Fruit fly (Drosophila melanogaster) whole organism, larva: ENCODE data around the gene AP-1mu.

ENCODE experiments used
- noc ChIP-seq: fragments of 200-800 bp; sonication (Bioruptor generic); optimal IDR thresholded peaks from 3 replicates; lab custom pipeline; 2019; ENCODE audit warnings: missing biosample characterization, mild to moderate bottlenecking, missing genetic modification characterization, moderate library complexity

AP-1mu gene

DNA sequence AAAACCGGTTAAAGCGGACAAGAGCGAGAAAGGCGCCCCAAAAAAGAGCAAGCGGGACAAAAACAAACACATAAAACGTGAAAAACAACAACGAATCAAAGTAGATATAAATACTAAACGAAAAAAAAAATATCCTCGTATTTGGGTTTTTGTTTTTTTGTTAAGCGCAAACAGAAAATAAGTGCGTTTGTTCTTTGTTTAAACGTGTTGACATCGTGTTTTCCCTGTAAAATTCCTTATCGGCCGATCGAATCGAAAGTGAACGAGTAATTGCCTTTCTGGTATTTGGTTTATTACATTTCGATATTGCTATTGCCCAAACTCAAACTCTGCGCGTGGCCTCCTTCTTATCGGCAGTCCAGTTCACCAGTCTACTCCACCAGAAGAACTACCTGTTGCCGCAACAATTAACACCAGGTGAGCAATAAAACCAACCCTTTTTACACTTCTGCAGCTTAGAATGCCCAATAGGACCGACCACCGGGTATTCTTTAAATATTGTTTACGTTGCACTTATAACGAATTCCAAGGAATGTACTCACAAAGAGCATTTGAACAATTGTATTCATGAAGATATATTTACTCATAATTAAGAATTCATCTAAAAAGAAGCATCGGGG is 32.6 kb upstream of the AP-1mu start:
- TF ChIP-seq noc: no peak

dm6 chr3R:9590952-9591532 is 31.7 kb upstream of the AP-1mu start, which contains the start of the genes bocks and CG8312:
bocks (minus strand) TSS chr3R:9591002.
CG8312 (plus strand) TSS chr3R:9591309.
- TF ChIP-seq noc: peak; percentile 67

DNA sequence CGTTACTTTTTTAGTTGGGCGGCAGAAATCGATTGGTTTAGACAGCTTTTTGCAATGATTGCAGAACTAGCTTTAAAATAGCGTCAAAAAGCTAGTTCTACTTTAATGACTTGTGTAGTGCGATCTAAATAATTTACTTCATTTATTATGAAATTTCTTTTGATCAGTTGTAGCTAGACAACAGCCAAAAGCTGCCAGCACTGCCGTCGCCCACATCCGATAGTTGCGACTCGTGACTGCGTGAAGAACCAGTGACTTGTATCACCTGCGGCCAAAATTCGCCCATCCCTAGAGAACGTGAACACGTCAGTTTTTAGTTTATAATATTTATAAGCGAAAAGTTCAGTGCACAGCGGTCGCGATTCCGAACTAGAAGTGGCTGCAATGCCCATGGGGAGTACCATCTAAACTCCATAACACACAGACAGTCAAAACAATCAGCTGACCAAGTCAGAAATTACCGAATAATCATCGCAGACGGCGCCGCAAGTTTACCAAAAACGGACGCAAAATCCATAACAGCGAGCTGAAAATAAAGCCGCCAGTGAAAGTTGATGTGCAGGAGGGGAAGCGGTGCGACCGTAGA is 27.4 kb upstream of the AP-1mu start, which contains the start of gene P58IPK:
Gene P58IPK, plus strand, starts transcription at position 280 of the 586 bp plus-strand sequence.
- peak; percentile 3 for TF ChIP-seq noc

DNA sequence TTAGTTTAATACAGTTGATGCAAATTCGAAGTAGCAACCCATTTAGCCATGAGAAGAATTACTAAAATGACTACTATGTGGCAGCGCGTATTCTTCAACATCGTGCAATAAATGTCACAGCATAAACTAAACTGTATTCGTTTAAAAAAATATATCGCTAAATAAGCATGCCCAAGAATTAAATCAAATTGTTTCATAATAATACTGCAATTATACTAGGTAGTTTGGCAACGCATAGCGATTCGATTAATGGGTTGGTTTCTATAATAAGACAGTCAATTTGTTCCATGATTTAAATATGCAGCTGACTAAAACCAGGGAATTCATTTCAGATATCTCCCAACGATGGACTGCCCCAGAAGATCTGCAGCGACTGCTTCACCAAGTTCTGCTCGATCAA is 23.8 kb upstream of the AP-1mu start, which contains the start of gene CG33654:
Gene CG33654, minus strand, starts transcription at position 101 of the 400 bp plus-strand sequence.
- TF ChIP-seq noc: no peak

- TF ChIP-seq noc: no peak
These were observed 22.6 kb upstream of the AP-1mu start for dm6 chr3R:9581973-9582372.

DNA sequence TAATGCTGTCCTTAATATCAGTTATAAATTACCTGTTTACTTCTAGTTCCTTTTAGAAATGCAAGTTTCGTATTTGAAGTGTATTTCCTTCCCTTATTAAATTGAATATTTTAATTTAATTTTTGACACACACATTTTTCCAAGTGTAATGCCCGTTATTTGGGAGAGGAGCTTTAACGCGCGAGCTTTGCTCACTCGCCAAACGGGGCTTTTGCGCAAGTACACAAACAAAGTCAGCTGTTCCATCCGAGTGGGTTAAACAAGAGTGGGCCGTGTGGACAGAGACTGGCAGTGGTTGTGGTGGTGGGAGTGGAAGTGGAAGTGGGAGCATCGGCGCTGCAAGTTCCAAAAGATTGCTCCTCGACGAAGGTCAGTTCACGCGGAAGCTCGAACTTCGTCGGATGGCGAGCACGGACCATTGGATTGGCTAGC is 21.8 kb upstream of the AP-1mu start, which contains the start of gene CG8301:
Gene CG8301, plus strand, starts transcription at position 218 of the 432 bp plus-strand sequence.
- peak; percentile 1 for TF ChIP-seq noc

- peak; percentile 89 for TF ChIP-seq noc
These were observed 18.2 kb upstream of the AP-1mu start, which contains the start of the genes Kap-alpha3 and Son for dm6 chr3R:9577382-9578137. Kap-alpha3 (minus strand) TSS chr3R:9577733. Son (plus strand) TSS chr3R:9578042.

DNA sequence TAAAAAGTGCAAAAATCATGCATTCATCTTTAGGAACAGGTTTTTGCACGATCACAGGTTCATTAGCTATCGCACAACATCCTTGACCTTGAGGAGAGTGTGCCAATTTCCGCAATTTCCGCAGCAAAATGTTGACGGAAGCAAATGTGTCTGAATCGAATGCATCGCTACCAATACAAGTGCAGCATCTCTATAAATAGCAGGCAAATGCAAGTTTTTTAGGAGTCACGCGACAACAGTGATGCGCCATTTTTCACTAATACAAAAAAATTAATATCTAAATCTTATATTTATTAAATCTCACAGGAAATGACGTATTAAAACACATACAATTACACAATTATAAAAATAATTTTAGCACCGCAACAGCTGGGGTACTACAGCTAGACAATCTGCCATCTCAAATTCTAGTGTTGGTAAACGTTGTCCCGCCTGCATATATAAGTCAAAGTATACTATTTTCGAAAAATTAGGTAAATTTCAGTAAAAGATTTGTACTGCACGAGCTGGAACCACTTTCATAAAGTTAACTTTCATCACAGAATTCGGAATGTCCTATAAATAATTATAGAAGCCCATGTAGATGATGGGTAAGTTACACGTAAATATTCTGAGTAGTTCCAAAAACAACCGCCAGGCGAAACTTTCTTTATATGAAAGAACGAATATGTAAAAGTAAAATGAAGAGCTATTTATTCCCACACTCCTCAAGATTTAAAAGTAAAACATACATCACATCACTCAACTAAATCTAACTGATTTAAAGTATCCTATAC is 14.7 kb upstream of the AP-1mu start, which contains the start of gene CG9399:
Gene CG9399, minus strand, starts transcription at position 400 of the 776 bp plus-strand sequence.
- peak; percentile 77 for TF ChIP-seq noc

- peak; percentile 43 for TF ChIP-seq noc
These were observed 13.8 kb upstream of the AP-1mu start for dm6 chr3R:9572929-9573811.

DNA sequence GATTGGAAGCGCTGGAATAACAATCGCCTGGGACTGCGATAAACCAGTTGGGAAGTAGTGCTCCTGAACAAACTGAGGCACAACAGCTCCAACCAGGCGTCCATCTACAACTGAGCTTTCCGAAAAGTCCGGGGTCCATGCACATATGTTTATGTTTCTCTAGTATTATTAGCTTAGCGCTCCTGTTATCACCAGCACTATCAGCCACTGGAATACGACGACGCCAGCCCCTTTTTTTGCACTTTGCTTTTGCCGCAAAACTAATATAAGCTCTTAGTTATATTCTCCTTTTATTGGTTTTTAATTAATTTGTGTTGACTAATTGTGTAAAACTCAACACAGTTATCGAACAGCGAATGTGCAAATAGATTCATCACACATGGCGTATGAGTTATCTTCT is 12.2 kb upstream of the AP-1mu start, which contains the start of gene CG9396:
Gene CG9396, minus strand, starts transcription at position 101 of the 400 bp plus-strand sequence.
- no peak for TF ChIP-seq noc

DNA sequence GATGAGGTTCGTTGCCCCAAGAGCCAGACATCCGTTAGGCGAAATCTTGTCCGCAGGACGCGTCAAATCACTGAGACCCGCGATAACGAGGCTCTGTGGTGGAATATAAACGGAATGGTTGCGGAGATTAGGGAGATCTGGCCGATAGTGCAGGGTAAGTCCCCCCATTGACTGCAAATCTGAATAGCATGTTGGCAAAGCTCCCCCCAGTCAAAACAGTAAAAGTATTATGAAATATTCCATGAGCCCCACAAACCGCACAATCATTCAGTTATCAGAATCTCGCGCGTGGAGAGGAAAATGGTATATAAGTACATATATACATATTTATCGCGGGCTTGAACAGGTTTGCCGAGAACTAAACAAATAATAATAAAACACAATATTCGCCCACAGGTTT is 11.3 kb upstream of the AP-1mu start:
- no peak for TF ChIP-seq noc

DNA sequence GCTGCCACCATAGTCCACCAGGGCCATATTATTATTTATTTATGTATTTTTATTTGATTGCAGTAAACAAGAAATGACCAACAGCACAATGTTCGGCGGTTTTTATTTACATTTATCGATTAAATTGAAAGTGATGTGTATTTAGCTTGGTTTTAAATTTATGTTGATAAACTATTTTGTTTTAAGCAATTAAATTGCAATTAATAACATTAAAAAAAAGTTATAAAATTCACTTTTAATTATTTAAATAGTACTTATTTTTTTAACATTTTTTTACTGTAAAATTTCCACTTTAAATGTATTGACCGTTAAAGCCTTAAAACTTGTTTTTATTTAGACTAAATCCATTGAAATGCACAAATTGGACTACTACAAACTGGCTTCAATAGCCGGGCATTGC is 10.8 kb upstream of the AP-1mu start, which contains the start of gene CG16790:
Gene CG16790, minus strand, starts transcription at position 101 of the 400 bp plus-strand sequence.
- no peak for TF ChIP-seq noc

dm6 chr3R:9565895-9566294 is 6.6 kb upstream of the AP-1mu start, which contains the start of gene CG16789:
CG16789 (plus strand) TSS chr3R:9566195.
- no peak for TF ChIP-seq noc

DNA sequence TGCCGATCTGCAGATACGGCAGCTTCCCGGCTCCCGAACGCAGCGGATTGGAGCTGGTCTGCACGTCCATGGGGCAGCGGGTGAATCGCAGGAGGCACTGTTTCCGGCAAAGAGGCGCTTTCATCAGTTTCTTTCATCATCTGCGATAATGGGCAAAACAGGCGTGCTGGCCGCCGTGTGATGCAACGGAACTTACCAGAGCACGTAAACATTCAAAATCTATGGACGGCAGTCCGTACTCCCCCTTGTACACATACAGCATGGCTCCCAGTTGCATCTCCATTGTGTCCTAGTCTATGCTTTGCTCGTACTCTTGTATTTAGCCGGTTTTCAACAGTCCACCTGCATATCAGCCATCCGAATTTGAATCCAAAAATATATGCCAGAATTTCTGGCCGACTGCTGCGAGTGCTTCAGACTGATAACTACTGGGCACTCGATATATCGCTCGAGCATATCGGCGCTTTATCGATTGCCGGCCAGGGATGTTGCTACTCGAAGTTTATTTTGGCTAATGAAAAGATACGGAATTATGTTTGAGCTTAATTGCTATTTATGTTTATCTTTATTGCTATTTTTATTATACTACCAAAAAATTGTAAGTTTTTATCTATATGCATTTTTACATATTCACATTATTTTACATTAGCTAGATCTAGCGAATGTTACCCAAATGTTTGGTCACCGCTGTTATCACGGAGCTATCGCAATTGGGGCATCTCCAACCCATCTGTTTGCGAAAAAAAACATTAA is 4.1 kb upstream of the AP-1mu start, which contains the start of the genes CG9393 and Vps45:
Gene CG9393, minus strand, starts transcription at position 434 of the 753 bp plus-strand sequence.
Gene Vps45, plus strand, starts transcription at position 685 of the 753 bp plus-strand sequence.
- TF ChIP-seq noc: no peak
